Fruit fly (Drosophila melanogaster) whole organism, pupa: ENCODE measurements around the gene Polr2J.

Source experiments
- CG10348 ChIP-seq: fragments of 200-800 bp; sonication (Bioruptor generic); IDR thresholded peaks from 2 replicates; pipeline ENCODE4 v1.3.6; 2022; ENCODE audit warnings: missing biosample characterization, missing genetic modification characterization
- CG12605 ChIP-seq: fragments of 200-800 bp; sonication (Bioruptor generic); IDR thresholded peaks from 2 replicates; pipeline ENCODE4 v1.3.6; 2022; ENCODE audit warnings: missing biosample characterization, missing genetic modification characterization
- CG13204 ChIP-seq: fragments of 200-800 bp; sonication (Bioruptor generic); optimal IDR thresholded peaks from 2 replicates; lab custom pipeline; 2018; ENCODE audit warnings: missing biosample characterization, mild to moderate bottlenecking, missing genetic modification characterization, moderate library complexity
- CG14655 ChIP-seq: fragments of 200-800 bp; sonication (Bioruptor generic); optimal IDR thresholded peaks from 3 replicates; lab custom pipeline; 2017; ENCODE audit warnings: mild to moderate bottlenecking, missing biosample characterization, missing genetic modification reagents, missing genetic modification characterization
- CG17806 ChIP-seq: fragments of 200-800 bp; sonication (Bioruptor generic); optimal IDR thresholded peaks from 2 replicates; lab custom pipeline; 2018; ENCODE audit warnings: missing biosample characterization, mild to moderate bottlenecking, missing genetic modification characterization, moderate library complexity
- CG32121 ChIP-seq: fragments of 200-800 bp; sonication (Bioruptor generic); IDR thresholded peaks from 2 replicates; pipeline ENCODE4 v1.3.6; 2022; ENCODE audit warnings: missing biosample characterization, missing genetic modification characterization
- CG4496 ChIP-seq: fragments of 200-800 bp; sonication (Bioruptor generic); IDR thresholded peaks from 3 replicates; pipeline ENCODE4 v1.3.6; 2022; ENCODE audit warnings: missing biosample characterization, missing genetic modification characterization
- CG8159 ChIP-seq: fragments of 200-800 bp; sonication (Bioruptor generic); optimal IDR thresholded peaks from 3 replicates; lab custom pipeline; 2018; ENCODE audit warnings: missing biosample characterization, mild to moderate bottlenecking, missing genetic modification characterization, moderate library complexity
- CG8301 ChIP-seq: fragments of 200-800 bp; sonication (Bioruptor generic); optimal IDR thresholded peaks from 2 replicates; lab custom pipeline; 2018; ENCODE audit warnings: missing biosample characterization, mild to moderate bottlenecking, missing genetic modification characterization
- D1 ChIP-seq: fragments of 200-800 bp; sonication (Bioruptor generic); optimal IDR thresholded peaks from 2 replicates; lab custom pipeline; 2018; ENCODE audit warnings: missing biosample characterization, mild to moderate bottlenecking, missing genetic modification characterization, moderate library complexity
- EcR ChIP-seq: fragments of 200-800 bp; sonication (Bioruptor generic); optimal IDR thresholded peaks from 3 replicates; lab custom pipeline; 2019; ENCODE audit warnings: missing biosample characterization, missing genetic modification characterization, mild to moderate bottlenecking, moderate library complexity, missing genetic modification reagents
- gl ChIP-seq: fragments of 200-800 bp; sonication (Bioruptor generic); optimal IDR thresholded peaks from 2 replicates; lab custom pipeline; 2018; ENCODE audit warnings: missing biosample characterization, mild to moderate bottlenecking, missing genetic modification characterization

dm6 chr2L:17412533-17412932 lies 2.3 kb upstream of the Polr2J start, which contains the start of gene Rsph9:
- TF ChIP-seq CG14655 (GFP tag; lab: Kevin White, UChicago) (no peak), CG32121 (GFP tag; lab: Robert Waterston, UW) (no peak), EcR (no peak), CG8159 (tag; lab: Kevin White, UChicago) (no peak), CG4496 (GFP tag; lab: Robert Waterston, UW) (no peak), gl (no peak), CG12605 (GFP tag; lab: Robert Waterston, UW) (no peak), D1 (tag; lab: Kevin White, UChicago) (no peak), CG17806 (tag; lab: Kevin White, UChicago) (no peak), CG13204 (GFP tag; lab: Kevin White, UChicago) (no peak), CG8301 (tag; lab: Kevin White, UChicago) (no peak), CG10348 (GFP tag; lab: Robert Waterston, UW) (no peak)
